Fruit fly (Drosophila melanogaster) whole organism, prepupa: ENCODE results near the gene pps.
A peak's percentile ranks its signal among the peaks of the same experiment; 100 is the strongest.

Experiments
- Blimp-1 ChIP-seq: fragments of 200-800 bp; sonication (Bioruptor generic); optimal IDR thresholded peaks from 3 replicates; lab custom pipeline; 2017; ENCODE audit warnings: missing biosample characterization, missing genetic modification characterization, mild to moderate bottlenecking, moderate library complexity, missing genetic modification reagents
- CG10631 ChIP-seq: fragments of 200-800 bp; sonication (Bioruptor generic); optimal IDR thresholded peaks from 2 replicates; lab custom pipeline; 2016; ENCODE audit warnings: missing biosample characterization, missing genetic modification characterization
- CG10669 ChIP-seq: fragments of 200-800 bp; sonication (Bioruptor generic); optimal IDR thresholded peaks from 3 replicates; lab custom pipeline; 2018; ENCODE audit warnings: missing biosample characterization, mild to moderate bottlenecking, missing genetic modification characterization, moderate library complexity
- CG11294 ChIP-seq: fragments of 200-800 bp; sonication (Bioruptor generic); IDR thresholded peaks from 2 replicates; pipeline ENCODE4 v1.3.6; 2022; ENCODE audit warnings: missing biosample characterization, missing genetic modification characterization
- CG11762 ChIP-seq: fragments of 200-800 bp; sonication (Bioruptor generic); optimal IDR thresholded peaks from 3 replicates; lab custom pipeline; 2016; ENCODE audit warnings: missing biosample characterization, missing genetic modification characterization; ENCODE audit not compliant: insufficient read depth
- CG11902 ChIP-seq: fragments of 200-800 bp; sonication (Bioruptor generic); optimal IDR thresholded peaks from 3 replicates; lab custom pipeline; 2016; ENCODE audit warnings: missing biosample characterization, missing genetic modification characterization
- CG1621 ChIP-seq: fragments of 200-800 bp; sonication (Bioruptor generic); optimal IDR thresholded peaks from 3 replicates; lab custom pipeline; 2018; ENCODE audit warnings: missing biosample characterization, mild to moderate bottlenecking, missing genetic modification characterization
- CG16779 ChIP-seq: fragments of 200-800 bp; sonication (Bioruptor generic); optimal IDR thresholded peaks from 3 replicates; lab custom pipeline; 2017; ENCODE audit warnings: missing biosample characterization, mild to moderate bottlenecking, missing genetic modification characterization
- CG32006 ChIP-seq: fragments of 200-800 bp; sonication (Bioruptor generic); optimal IDR thresholded peaks from 3 replicates; lab custom pipeline; 2017; ENCODE audit warnings: missing biosample characterization, mild to moderate bottlenecking, missing genetic modification characterization
- CG34406 ChIP-seq: fragments of 200-800 bp; sonication (Bioruptor generic); optimal IDR thresholded peaks from 3 replicates; lab custom pipeline; 2016; ENCODE audit warnings: missing biosample characterization, missing genetic modification characterization
- CG4318 ChIP-seq: fragments of 200-800 bp; sonication (Bioruptor generic); optimal IDR thresholded peaks from 3 replicates; lab custom pipeline; 2017; ENCODE audit warnings: missing biosample characterization, mild to moderate bottlenecking, missing genetic modification characterization
- CG6276 ChIP-seq: fragments of 200-800 bp; sonication (Bioruptor generic); optimal IDR thresholded peaks from 2 replicates; lab custom pipeline; 2017; ENCODE audit warnings: missing biosample characterization, mild to moderate bottlenecking, missing genetic modification characterization
- CG6808 ChIP-seq: fragments of 200-800 bp; sonication (Bioruptor generic); optimal IDR thresholded peaks from 3 replicates; lab custom pipeline; 2017; ENCODE audit warnings: missing biosample characterization, missing genetic modification characterization, mild to moderate bottlenecking, moderate library complexity, missing genetic modification reagents
- CG6854 ChIP-seq: fragments of 200-800 bp; sonication (Bioruptor generic); optimal IDR thresholded peaks from 2 replicates; lab custom pipeline; 2017; ENCODE audit warnings: missing biosample characterization, mild to moderate bottlenecking, missing genetic modification characterization
- CG8119 ChIP-seq: fragments of 200-800 bp; sonication (Bioruptor generic); IDR thresholded peaks from 3 replicates; pipeline ENCODE4 v1.3.6; 2022; ENCODE audit warnings: missing biosample characterization, missing genetic modification characterization
- CG8632 ChIP-seq: fragments of 200-800 bp; sonication (Bioruptor generic); optimal IDR thresholded peaks from 3 replicates; lab custom pipeline; 2016; ENCODE audit warnings: missing biosample characterization, missing genetic modification characterization
- CG9139 ChIP-seq: fragments of 200-800 bp; sonication (Bioruptor generic); optimal IDR thresholded peaks from 3 replicates; lab custom pipeline; 2017; ENCODE audit warnings: missing biosample characterization, mild to moderate bottlenecking, missing genetic modification characterization
- Eip75B ChIP-seq: fragments of 200-800 bp; sonication (Bioruptor generic); optimal IDR thresholded peaks from 3 replicates; lab custom pipeline; 2016; ENCODE audit warnings: missing biosample characterization, missing genetic modification characterization
- Eip93F ChIP-seq: fragments of 200-800 bp; sonication (Bioruptor generic); optimal IDR thresholded peaks from 2 replicates; lab custom pipeline; 2016; ENCODE audit warnings: missing biosample characterization, mild to moderate bottlenecking, missing genetic modification characterization
- Ets96B ChIP-seq: fragments of 200-800 bp; optimal IDR thresholded peaks from 2 replicates; lab custom pipeline; 2019; ENCODE audit warnings: missing biosample characterization, mild to moderate bottlenecking, missing genetic modification characterization, moderate library complexity
- Gug ChIP-seq: fragments of 200-800 bp; sonication (Bioruptor generic); IDR thresholded peaks from 2 replicates; pipeline ENCODE4 v1.3.6; 2022; ENCODE audit warnings: missing biosample characterization, missing genetic modification characterization
- Hr38 ChIP-seq: sonication (Bioruptor generic); optimal IDR thresholded peaks from 2 replicates; lab custom pipeline; 2016; ENCODE audit warnings: missing biosample characterization, missing genetic modification characterization
- Hr39 ChIP-seq: fragments of 200-800 bp; sonication (Bioruptor generic); optimal IDR thresholded peaks from 2 replicates; lab custom pipeline; 2016; ENCODE audit warnings: missing biosample characterization, missing genetic modification characterization
- Lpt ChIP-seq: fragments of 200-800 bp; sonication (Bioruptor generic); optimal IDR thresholded peaks from 3 replicates; lab custom pipeline; 2016; ENCODE audit warnings: missing biosample characterization, missing genetic modification characterization
- Met ChIP-seq: fragments of 200-800 bp; sonication (Bioruptor generic); optimal IDR thresholded peaks from 3 replicates; lab custom pipeline; 2016; ENCODE audit warnings: missing biosample characterization, missing genetic modification characterization
- OdsH ChIP-seq: fragments of 200-800 bp; sonication (Bioruptor generic); optimal IDR thresholded peaks from 3 replicates; lab custom pipeline; 2016; ENCODE audit warnings: missing biosample characterization, missing genetic modification characterization
- Smox ChIP-seq: fragments of 200-800 bp; sonication (Bioruptor generic); optimal IDR thresholded peaks from 3 replicates; lab custom pipeline; 2016; ENCODE audit warnings: missing biosample characterization, missing genetic modification characterization
- Sox102F ChIP-seq: fragments of 200-800 bp; sonication (Bioruptor generic); optimal IDR thresholded peaks from 2 replicates; lab custom pipeline; 2016; ENCODE audit warnings: missing biosample characterization, mild to moderate bottlenecking, missing genetic modification characterization
- Sox14 ChIP-seq: fragments of 200-800 bp; sonication (Bioruptor generic); optimal IDR thresholded peaks from 3 replicates; lab custom pipeline; 2016; ENCODE audit warnings: missing biosample characterization, missing genetic modification characterization
- Sox15 ChIP-seq: fragments of 200-800 bp; sonication (Bioruptor generic); optimal IDR thresholded peaks from 3 replicates; lab custom pipeline; 2016; ENCODE audit warnings: missing biosample characterization, missing genetic modification characterization
- achi ChIP-seq: fragments of 200-800 bp; sonication (Bioruptor generic); optimal IDR thresholded peaks from 3 replicates; lab custom pipeline; 2016; ENCODE audit warnings: missing biosample characterization, missing genetic modification characterization
- acj6 ChIP-seq: fragments of 200-800 bp; sonication (Bioruptor generic); optimal IDR thresholded peaks from 3 replicates; lab custom pipeline; 2016; ENCODE audit warnings: missing biosample characterization, missing genetic modification characterization
- cyc ChIP-seq: fragments of 200-800 bp; sonication (Bioruptor generic); optimal IDR thresholded peaks from 3 replicates; lab custom pipeline; 2016; ENCODE audit warnings: missing biosample characterization, missing genetic modification characterization
- dac ChIP-seq: fragments of 200-800 bp; sonication (Bioruptor generic); optimal IDR thresholded peaks from 2 replicates; lab custom pipeline; 2017; ENCODE audit warnings: missing biosample characterization, mild to moderate bottlenecking, missing genetic modification characterization
- dsx ChIP-seq: fragments of 200-800 bp; optimal IDR thresholded peaks from 3 replicates; lab custom pipeline; 2019; ENCODE audit warnings: missing biosample characterization, mild to moderate bottlenecking, missing genetic modification characterization, moderate library complexity; ENCODE audit not compliant: poor library complexity, severe bottlenecking
- eg ChIP-seq: fragments of 200-800 bp; sonication (Bioruptor generic); IDR thresholded peaks from 3 replicates; pipeline ENCODE4 v1.3.6; 2022; ENCODE audit warnings: missing biosample characterization, missing genetic modification characterization
- esn ChIP-seq: fragments of 200-800 bp; sonication (Bioruptor generic); optimal IDR thresholded peaks from 2 replicates; lab custom pipeline; 2016; ENCODE audit warnings: missing biosample characterization, mild to moderate bottlenecking, missing genetic modification characterization, moderate library complexity
- fkh ChIP-seq: fragments of 200-800 bp; sonication (Bioruptor generic); optimal IDR thresholded peaks from 3 replicates; lab custom pipeline; 2017; ENCODE audit warnings: missing biosample characterization, mild to moderate bottlenecking, missing genetic modification characterization, moderate library complexity
- pdm3 ChIP-seq: fragments of 200-800 bp; sonication (Bioruptor generic); optimal IDR thresholded peaks from 3 replicates; lab custom pipeline; 2016; ENCODE audit warnings: missing biosample characterization, missing genetic modification characterization
- salr ChIP-seq, 2 experiments: fragments of 200-800 bp; sonication (Bioruptor generic); optimal IDR thresholded peaks; 3 replicates each; lab custom pipeline; 2016 to 2018; ENCODE audit warnings: missing biosample characterization in 2 of 2, missing genetic modification characterization in 2 of 2, mild to moderate bottlenecking in 1 of 2
- svp ChIP-seq: fragments of 200-800 bp; sonication (Bioruptor generic); peaks from one replicate; lab custom pipeline; 2016; ENCODE audit warnings: missing biosample characterization, missing genetic modification characterization
- vri ChIP-seq: fragments of 200-800 bp; sonication (Bioruptor generic); optimal IDR thresholded peaks from 3 replicates; lab custom pipeline; 2016; ENCODE audit warnings: missing biosample characterization, mild to moderate bottlenecking, missing genetic modification characterization

The pps gene

dm6 chr3R:12398054-12398453 is 15.6 kb upstream of the pps start:
- no peak for TF ChIP-seq Eip93F
- peak; percentile 71 for TF ChIP-seq svp
- peak; percentile 39 for TF ChIP-seq vri (GFP tag; lab: Kevin White, UChicago)
- no peak for TF ChIP-seq Sox15

DNA sequence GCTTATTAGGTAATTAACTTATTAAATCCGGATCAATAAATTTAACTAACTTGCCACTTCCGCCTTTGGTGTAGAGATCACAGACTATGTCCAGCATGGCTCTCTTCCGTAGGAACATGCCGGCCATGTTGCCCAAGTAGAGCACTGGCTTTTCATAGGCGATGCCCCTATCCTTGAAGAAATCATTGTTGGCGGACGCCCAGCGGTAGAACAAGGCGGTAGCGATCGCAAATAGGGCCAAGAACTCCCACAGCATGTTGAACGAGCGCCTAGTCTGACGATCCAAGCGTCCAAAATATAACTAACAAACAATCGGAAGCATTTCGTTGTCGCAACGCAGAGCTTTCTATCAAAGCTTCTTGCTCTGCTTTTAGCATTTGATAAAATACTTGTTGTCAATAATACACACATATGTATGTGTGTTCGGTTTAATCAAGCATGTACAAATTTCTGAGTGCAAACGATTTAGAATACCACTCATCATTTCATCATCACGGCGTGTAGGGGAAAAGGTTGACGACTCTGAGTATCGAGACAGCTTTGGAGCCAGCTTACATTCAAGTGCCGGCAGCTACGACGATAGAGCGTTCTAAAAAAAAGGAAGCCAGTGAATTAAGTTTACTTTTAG is 14.9 kb upstream of the pps start, which contains the start of gene Cyp9f3:
Gene Cyp9f3, minus strand, starts transcription at position 310 of the 628 bp plus-strand sequence.
- TF ChIP-seq CG11902 (GFP tag; lab: Kevin White, UChicago) (no peak), vri (GFP tag; lab: Kevin White, UChicago) (peak; percentile 44), svp (peak; percentile 43), Lpt (no peak), Eip93F (no peak), CG11762 (GFP tag; lab: Kevin White, UChicago) (no peak)

dm6 chr3R:12401672-12402296 is 11.8 kb upstream of the pps start, which contains the start of gene DNAlig3:
Gene DNAlig3 (minus strand): TSS chr3R:12401839.
- TF ChIP-seq fkh (GFP tag; lab: Kevin White, UChicago) (peak; percentile 98), Ets96B (tag; lab: Kevin White, UChicago) (no peak), CG6854 (GFP tag; lab: Kevin White, UChicago) (peak; percentile 51), CG4318 (no peak), OdsH (no peak)

DNA sequence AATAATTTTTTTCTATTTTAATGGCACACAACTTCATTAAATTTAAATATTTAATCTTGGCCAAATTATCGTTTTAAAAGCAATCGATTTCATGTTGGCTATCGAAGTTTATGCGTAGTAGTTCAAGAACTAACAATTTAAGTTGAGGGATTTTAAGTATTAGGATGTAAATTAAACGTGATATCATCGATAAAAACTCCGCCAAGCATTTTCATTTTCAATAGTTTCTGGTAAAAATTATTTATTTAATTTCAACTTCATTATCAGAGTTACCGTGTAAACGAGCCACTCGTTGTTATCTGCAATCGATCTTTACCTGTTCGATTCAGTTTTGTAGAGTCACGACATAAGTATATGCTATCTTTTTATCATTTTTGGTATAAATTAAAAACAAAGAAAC is 10.7 kb upstream of the pps start:
- TF ChIP-seq CG10631: peak; percentile 91
- peak; percentile 99 for TF ChIP-seq cyc (GFP tag; lab: Kevin White, UChicago)
- peak; percentile 88 for TF ChIP-seq CG4318
- TF ChIP-seq dsx (GFP tag; lab: Kevin White, UChicago): peak; percentile 98
- peak; percentile 97 for TF ChIP-seq CG34406
- peak; percentile 94 for TF ChIP-seq CG6276 (GFP tag; lab: Kevin White, UChicago)
- TF ChIP-seq CG8632 (GFP tag; lab: Kevin White, UChicago): peak; percentile 97
- TF ChIP-seq esn (GFP tag; lab: Kevin White, UChicago): peak; percentile 98
- peak; percentile 99 for TF ChIP-seq CG11762 (GFP tag; lab: Kevin White, UChicago)
- TF ChIP-seq Sox102F (GFP tag; lab: Kevin White, UChicago): peak; percentile 98
- TF ChIP-seq acj6: peak; percentile 93
- peak; percentile 93 for TF ChIP-seq pdm3 (GFP tag; lab: Kevin White, UChicago)
- peak; percentile 85 for TF ChIP-seq Gug (GFP tag; lab: Robert Waterston, UW)
- TF ChIP-seq CG16779: peak; percentile 92
- TF ChIP-seq fkh (GFP tag; lab: Kevin White, UChicago): peak; percentile 73
- peak; percentile 96 for TF ChIP-seq Sox14 (GFP tag; lab: Kevin White, UChicago)
- peak; percentile 95 for TF ChIP-seq CG6808 (GFP tag; lab: Kevin White, UChicago)
- TF ChIP-seq OdsH: peak; percentile 95
- peak; percentile 81 for TF ChIP-seq Lpt
- peak; percentile 75 for TF ChIP-seq CG11294 (GFP tag; lab: Robert Waterston, UW)
- TF ChIP-seq Hr39 (GFP tag; lab: Kevin White, UChicago): peak; percentile 94
- peak; percentile 99 for TF ChIP-seq CG6854 (GFP tag; lab: Kevin White, UChicago)
- no peak for TF ChIP-seq Hr38 (GFP tag; lab: Kevin White, UChicago)
- peak; percentile 98 for TF ChIP-seq eg (GFP tag; lab: Robert Waterston, UW)
- peak; percentile 97 for TF ChIP-seq Met (GFP tag; lab: Kevin White, UChicago)
- peak; percentile 94 for TF ChIP-seq CG1621 (tag; lab: Kevin White, UChicago)
- peak; percentile 95 for TF ChIP-seq Eip75B (GFP tag; lab: Kevin White, UChicago)
- TF ChIP-seq salr (GFP tag; optimal IDR thresholded peaks at IDR 0.05; lab: Kevin White, UChicago): peak in 1 of 2 experiments; percentile 94
- peak; percentile 96 for TF ChIP-seq CG10669 (GFP tag; lab: Kevin White, UChicago)
- TF ChIP-seq achi (GFP tag; lab: Kevin White, UChicago): peak; percentile 94
- peak; percentile 93 for TF ChIP-seq Blimp-1
- TF ChIP-seq CG9139 (GFP tag; lab: Kevin White, UChicago): peak; percentile 96
- peak; percentile 96 for TF ChIP-seq Smox
- peak; percentile 86 for TF ChIP-seq dac (GFP tag; lab: Kevin White, UChicago)
- peak; percentile 94 for TF ChIP-seq CG8119 (GFP tag; lab: Robert Waterston, UW)
- TF ChIP-seq Ets96B (tag; lab: Kevin White, UChicago): peak; percentile 98
- TF ChIP-seq CG32006: peak; percentile 92
